In the genomic region with DNA sequence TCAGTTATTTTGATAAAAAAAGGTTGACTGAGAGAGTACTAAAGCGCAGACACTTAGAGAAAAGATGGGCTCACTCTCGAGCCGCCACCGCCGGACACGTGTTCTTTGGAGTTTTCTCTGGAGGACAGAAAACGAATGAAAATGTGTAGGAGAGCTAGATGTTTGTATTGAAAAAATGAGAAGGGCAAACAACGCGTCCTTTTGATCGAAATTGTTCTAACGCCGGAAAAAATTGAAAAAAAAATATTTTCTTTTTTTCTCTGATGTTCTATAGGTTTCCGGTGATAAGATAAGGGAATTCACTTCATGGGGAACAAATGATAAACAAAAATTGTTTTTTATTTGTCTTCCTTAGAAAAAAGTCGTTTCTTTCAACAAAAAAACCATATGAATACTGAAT, we compare ENCODE assay signal across 6 worm cellular contexts.
TF ChIP-seq lines count a peak whose summit lies in the region.

No protein-coding gene starts in this region.

TF ChIP-seq in whole organism, L1 larva, 84 proteins besides CTCF, POLR2A, EP300 and RAD21:
- TF ChIP-seq hlh-17 (GFP tag; optimal IDR thresholded peaks at IDR 0.05; lab: Kevin White, UChicago; ENCODE audit: borderline replicate concordance) (no peak), mdl-1 (tag; optimal IDR thresholded peaks at IDR 0.05; lab: Kevin White, UChicago) (peak in 1 of 2 experiments; percentile 38), ztf-4 (tag; optimal IDR thresholded peaks at IDR 0.05; lab: Kevin White, UChicago) (no peak), lin-14 (GFP tag; optimal IDR thresholded peaks at IDR 0.05; lab: Kevin White, UChicago) (peak; percentile 56), fkh-4 (tag; optimal IDR thresholded peaks at IDR 0.05; lab: Kevin White, UChicago; ENCODE audit: borderline replicate concordance) (no peak), elt-3 (tag; optimal IDR thresholded peaks at IDR 0.05; lab: Kevin White, UChicago) (peak in 2 of 6 experiments; percentile 34 to 82), rnt-1 (tag; optimal IDR thresholded peaks at IDR 0.05; lab: Kevin White, UChicago) (peak; percentile 19), blmp-1 (tag; optimal IDR thresholded peaks at IDR 0.05; lab: Kevin White, UChicago) (peak; percentile 7), ces-1 (GFP tag; optimal IDR thresholded peaks at IDR 0.05; lab: Kevin White, UChicago) (no peak), lsy-2 (tag; optimal IDR thresholded peaks at IDR 0.05; lab: Kevin White, UChicago) (peak in 1 of 2 experiments; percentile 6), lin-35 (GFP tag; optimal IDR thresholded peaks at IDR 0.05; lab: Kevin White, UChicago) (peak in 1 of 2 experiments; percentile 6), efl-1 (optimal IDR thresholded peaks at IDR 0.05; lab: Kevin White, UChicago) (no peak), efl-1 (GFP tag; optimal IDR thresholded peaks at IDR 0.05 in 1 of 2; lab: Kevin White, UChicago) (peak in 1 of 2 experiments; percentile 10)
TF ChIP-seq in whole organism, L1 larva: peak in this region for 8.

TF ChIP-seq in whole organism, L2 larva, 48 proteins besides CTCF, POLR2A, EP300 and RAD21:
- TF ChIP-seq elt-1 (tag; optimal IDR thresholded peaks at IDR 0.05; lab: Kevin White, UChicago) (no peak), nhr-129 (tag; optimal IDR thresholded peaks at IDR 0.05; lab: Kevin White, UChicago) (peak; percentile 22), skn-1 (tag; optimal IDR thresholded peaks at IDR 0.05; lab: Kevin White, UChicago) (no peak), fos-1 (tag; optimal IDR thresholded peaks at IDR 0.05; lab: Kevin White, UChicago) (peak; percentile 66), F13H6.1 (tag; optimal IDR thresholded peaks at IDR 0.05; lab: Kevin White, UChicago) (peak; percentile 32), sma-9 (GFP tag; optimal IDR thresholded peaks at IDR 0.05; lab: Kevin White, UChicago) (peak; percentile 33), sma-9 (tag; optimal IDR thresholded peaks at IDR 0.05; lab: Kevin White, UChicago) (no peak), crh-2 (tag; optimal IDR thresholded peaks at IDR 0.05; lab: Kevin White, UChicago) (peak; percentile 15), C34F6.9 (tag; optimal IDR thresholded peaks at IDR 0.05; lab: Kevin White, UChicago) (peak; percentile 19)

TF ChIP-seq in whole organism, L3 larva, 47 proteins besides CTCF, POLR2A, EP300 and RAD21 (continues in another document):
- peak; percentile 81 for TF ChIP-seq elt-2 (tag; optimal IDR thresholded peaks at IDR 0.05; lab: Kevin White, UChicago)
- no peak for TF ChIP-seq eor-1 (tag; optimal IDR thresholded peaks at IDR 0.05; lab: Kevin White, UChicago)
- no peak for TF ChIP-seq mdl-1 (tag; optimal IDR thresholded peaks at IDR 0.05; lab: Kevin White, UChicago)
- no peak for TF ChIP-seq nhr-237 (tag; optimal IDR thresholded peaks at IDR 0.05; lab: Kevin White, UChicago)
- TF ChIP-seq jun-1 (tag; optimal IDR thresholded peaks at IDR 0.05; lab: Kevin White, UChicago): peak; percentile 6
- no peak for TF ChIP-seq fkh-2 (tag; optimal IDR thresholded peaks at IDR 0.05; lab: Kevin White, UChicago)
- no peak for TF ChIP-seq skn-1 (tag; optimal IDR thresholded peaks at IDR 0.05; lab: Kevin White, UChicago)
- TF ChIP-seq nhr-25 (tag; optimal IDR thresholded peaks at IDR 0.05; lab: Kevin White, UChicago): no peak
- peak; percentile 65 for TF ChIP-seq pqm-1 (tag; optimal IDR thresholded peaks at IDR 0.05; lab: Kevin White, UChicago)
- TF ChIP-seq elt-1 (tag; optimal IDR thresholded peaks at IDR 0.05; lab: Kevin White, UChicago): no peak
- no peak for TF ChIP-seq sea-2 (GFP tag; optimal IDR thresholded peaks at IDR 0.05; lab: Kevin White, UChicago)
- TF ChIP-seq fkh-10 (GFP tag; optimal IDR thresholded peaks at IDR 0.05; lab: Kevin White, UChicago): no peak
- no peak for TF ChIP-seq nhr-12 (tag; optimal IDR thresholded peaks at IDR 0.05; lab: Kevin White, UChicago)
- TF ChIP-seq unc-62 (GFP tag; optimal IDR thresholded peaks at IDR 0.05; lab: Kevin White, UChicago): no peak
- no peak for TF ChIP-seq nhr-23 (tag; optimal IDR thresholded peaks at IDR 0.05; lab: Kevin White, UChicago)
- peak; percentile 78 for TF ChIP-seq pha-4 (tag; optimal IDR thresholded peaks at IDR 0.05; lab: Kevin White, UChicago)
- no peak for TF ChIP-seq ceh-82 (tag; optimal IDR thresholded peaks at IDR 0.05; lab: Kevin White, UChicago)

TF ChIP-seq in whole organism, L4 larva, 104 proteins besides CTCF, POLR2A, EP300 and RAD21 (continues in another document):
- TF ChIP-seq dmd-6 (GFP tag; IDR thresholded peaks at IDR 0.05; lab: Robert Waterston, UW) (peak; percentile 56), mep-1 (tag; optimal IDR thresholded peaks at IDR 0.05; lab: Kevin White, UChicago) (peak; percentile 37), D1046.2 (GFP tag; IDR thresholded peaks at IDR 0.05; lab: Robert Waterston, UW) (no peak), snpc-4 (tag; optimal IDR thresholded peaks at IDR 0.05; lab: Kevin White, UChicago) (no peak), mdl-1 (tag; optimal IDR thresholded peaks at IDR 0.05; lab: Kevin White, UChicago) (peak in 1 of 2 experiments; percentile 25), lin-38 (GFP tag; IDR thresholded peaks at IDR 0.05; lab: Robert Waterston, UW) (no peak), nhr-28 (tag; optimal IDR thresholded peaks at IDR 0.05; lab: Kevin White, UChicago) (peak; percentile 62), hlh-30 (tag; optimal IDR thresholded peaks at IDR 0.05; lab: Kevin White, UChicago; ENCODE audit: insufficient read depth) (peak; percentile 52), hlh-11 (tag; optimal IDR thresholded peaks at IDR 0.05; lab: Kevin White, UChicago) (peak; percentile 62), ceh-44 (GFP tag; IDR thresholded peaks at IDR 0.05; lab: Robert Waterston, UW) (no peak), hif-1 (tag; optimal IDR thresholded peaks at IDR 0.05; lab: Kevin White, UChicago) (peak in 1 of 2 experiments; percentile 46), set-16 (GFP tag; IDR thresholded peaks at IDR 0.05; lab: Robert Waterston, UW) (no peak), lin-1 (GFP tag; IDR thresholded peaks at IDR 0.05; lab: Robert Waterston, UW) (0 out of 2 replicates have a peak, but pooled peaks have one; percentile 7), mxl-3 (GFP tag; optimal IDR thresholded peaks at IDR 0.05; lab: Kevin White, UChicago) (peak; percentile 44), Y48G9A.11 (GFP tag; IDR thresholded peaks at IDR 0.05; lab: Robert Waterston, UW) (no peak), hmg-1.1 (GFP tag; IDR thresholded peaks at IDR 0.05; lab: Robert Waterston, UW) (no peak), F37D6.2 (tag; optimal IDR thresholded peaks at IDR 0.05; lab: Kevin White, UChicago) (no peak)

TF ChIP-seq in whole organism, late embryonic, 69 proteins besides CTCF, POLR2A, EP300 and RAD21:
- TF ChIP-seq fax-1 (tag; optimal IDR thresholded peaks at IDR 0.05; lab: Kevin White, UChicago) (no peak), elt-2 (tag; optimal IDR thresholded peaks at IDR 0.05; lab: Kevin White, UChicago) (peak; percentile 52), npax-4 (tag; optimal IDR thresholded peaks at IDR 0.05; lab: Kevin White, UChicago) (no peak), mec-3 (tag; optimal IDR thresholded peaks at IDR 0.05; lab: Kevin White, UChicago; ENCODE audit: borderline replicate concordance) (no peak), odd-2 (tag; optimal IDR thresholded peaks at IDR 0.05; lab: Kevin White, UChicago) (no peak), ceh-24 (tag; optimal IDR thresholded peaks at IDR 0.05; lab: Kevin White, UChicago) (no peak)
TF ChIP-seq in whole organism, late embryonic: peak in this region for 1.

TF ChIP-seq in whole organism, young adult, 124 proteins besides CTCF, POLR2A, EP300 and RAD21 (continues in another document):
- no peak for TF ChIP-seq T26A5.8 (tag; optimal IDR thresholded peaks at IDR 0.05; lab: Kevin White, UChicago)
- TF ChIP-seq tbx-9 (tag; optimal IDR thresholded peaks at IDR 0.05; lab: Kevin White, UChicago; ENCODE audit: borderline replicate concordance): no peak
- TF ChIP-seq pha-4 (tag; optimal IDR thresholded peaks at IDR 0.05; lab: Kevin White, UChicago): no peak
- TF ChIP-seq Y53G8AR.9 (GFP tag; conservative IDR thresholded peaks at IDR 0.05; lab: Robert Waterston, UW): no peak
- no peak for TF ChIP-seq Y53F4B.3 (GFP tag; IDR thresholded peaks at IDR 0.05; lab: Robert Waterston, UW)
- no peak for TF ChIP-seq aptf-2 (GFP tag; conservative IDR thresholded peaks at IDR 0.05; lab: Robert Waterston, UW)
- no peak for TF ChIP-seq C17E4.6 (GFP tag; IDR thresholded peaks at IDR 0.05; lab: Robert Waterston, UW)
- TF ChIP-seq ccch-3 (GFP tag; optimal IDR thresholded peaks at IDR 0.05; lab: Kevin White, UChicago): no peak
- TF ChIP-seq F37B4.10 (GFP tag; IDR thresholded peaks at IDR 0.05; lab: Robert Waterston, UW): no peak
- no peak for TF ChIP-seq unc-62 (GFP tag; optimal IDR thresholded peaks at IDR 0.05; lab: Kevin White, UChicago)
- no peak for TF ChIP-seq hmg-1.2 (GFP tag; IDR thresholded peaks at IDR 0.05; lab: Robert Waterston, UW)
- TF ChIP-seq B0261.1 (tag; optimal IDR thresholded peaks at IDR 0.05; lab: Kevin White, UChicago): no peak
- TF ChIP-seq F23B12.7 (tag; optimal IDR thresholded peaks at IDR 0.05; lab: Kevin White, UChicago; ENCODE audit: insufficient read depth): peak; percentile 41
- TF ChIP-seq snpc-1.1 (tag; optimal IDR thresholded peaks at IDR 0.05; lab: Kevin White, UChicago; ENCODE audit: insufficient read depth): no peak
- no peak for TF ChIP-seq ceh-100 (GFP tag; IDR thresholded peaks at IDR 0.05; lab: Robert Waterston, UW)
- TF ChIP-seq egl-44 (GFP tag; IDR thresholded peaks at IDR 0.05; lab: Robert Waterston, UW): no peak
- TF ChIP-seq mcd-1 (GFP tag; IDR thresholded peaks at IDR 0.05; lab: Robert Waterston, UW): no peak
- no peak for TF ChIP-seq nhr-90 (tag; optimal IDR thresholded peaks at IDR 0.05; lab: Kevin White, UChicago)
- no peak for TF ChIP-seq repo-1 (tag; optimal IDR thresholded peaks at IDR 0.05; lab: Kevin White, UChicago)
- TF ChIP-seq nhr-27 (tag; optimal IDR thresholded peaks at IDR 0.05; lab: Kevin White, UChicago): no peak
- TF ChIP-seq madf-8 (GFP tag; conservative IDR thresholded peaks at IDR 0.05; lab: Robert Waterston, UW): no peak
- TF ChIP-seq Y95B8A.8 (GFP tag; IDR thresholded peaks at IDR 0.05; lab: Robert Waterston, UW): no peak
- TF ChIP-seq cebp-1 (GFP tag; IDR thresholded peaks at IDR 0.05; lab: Robert Waterston, UW): no peak
- TF ChIP-seq cebp-1 (tag; optimal IDR thresholded peaks at IDR 0.05; lab: Kevin White, UChicago): peak; percentile 49
- no peak for TF ChIP-seq lsy-27 (tag; optimal IDR thresholded peaks at IDR 0.05; lab: Kevin White, UChicago; ENCODE audit: borderline replicate concordance, insufficient read depth)
- no peak for TF ChIP-seq snpc-1.3 (tag; optimal IDR thresholded peaks at IDR 0.05; lab: Kevin White, UChicago; ENCODE audit: insufficient read depth)
- no peak for TF ChIP-seq B0336.3 (GFP tag; IDR thresholded peaks at IDR 0.05; lab: Robert Waterston, UW)
- no peak for TF ChIP-seq tlf-1 (GFP tag; optimal IDR thresholded peaks at IDR 0.05; lab: Kevin White, UChicago)
- TF ChIP-seq let-607 (tag; optimal IDR thresholded peaks at IDR 0.05; lab: Kevin White, UChicago): peak in 1 of 2 experiments; percentile 35
- no peak for TF ChIP-seq ekl-4 (GFP tag; IDR thresholded peaks at IDR 0.05; lab: Robert Waterston, UW)
- no peak for TF ChIP-seq F10E7.11 (tag; optimal IDR thresholded peaks at IDR 0.05; lab: Kevin White, UChicago)
- no peak for TF ChIP-seq dox-1 (GFP tag; IDR thresholded peaks at IDR 0.05; lab: Robert Waterston, UW)
